Worm (Caenorhabditis elegans): ENCODE measurements around the gene Y43C5A.4.
A peak's percentile ranks its signal among the peaks of the same experiment; 100 is the strongest.

Gene Y43C5A.4

DNA sequence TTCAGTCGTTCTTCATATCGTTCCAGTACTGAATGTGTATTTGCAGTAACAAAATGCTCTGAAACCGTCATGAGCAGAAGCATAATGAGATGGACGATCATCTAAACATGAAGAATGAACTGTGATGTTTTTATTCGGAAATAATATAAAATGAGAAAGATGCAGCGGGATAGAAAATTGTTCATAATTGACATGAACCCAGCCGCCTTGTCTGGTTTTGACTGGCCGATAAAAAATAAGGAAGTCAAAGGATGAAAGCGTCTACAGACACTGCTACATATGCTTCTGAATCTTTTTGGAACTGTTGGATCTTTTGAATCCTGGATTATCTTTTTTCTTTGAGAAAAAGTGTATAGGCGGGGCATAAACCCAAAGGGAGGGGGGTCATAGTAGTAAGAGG, 18.3 kb upstream of the Y43C5A.4 start, which contains the start of gene F01G10.9:
TSS of gene F01G10.9 (minus strand) at position 101 of the 400 bp plus-strand sequence.
- TF ChIP-seq hmg-4 (GFP tag; optimal IDR thresholded peaks at IDR 0.05) = no peak
- TF ChIP-seq ceh-36 (tag; optimal IDR thresholded peaks at IDR 0.05) = no peak
- TF ChIP-seq hmbx-1 (tag; optimal IDR thresholded peaks at IDR 0.05) = no peak
- no peak for TF ChIP-seq scrt-1 (GFP tag; IDR thresholded peaks at IDR 0.05)
- no peak for TF ChIP-seq ceh-13 (GFP tag; optimal IDR thresholded peaks at IDR 0.05)
- TF ChIP-seq B0310.2 (tag; optimal IDR thresholded peaks at IDR 0.05) = no peak
- TF ChIP-seq ama-1 (optimal IDR thresholded peaks at IDR 0.05) = no peak
- no peak for TF ChIP-seq pes-1 (GFP tag; IDR thresholded peaks at IDR 0.05)
- no peak for TF ChIP-seq tra-4 (tag; optimal IDR thresholded peaks at IDR 0.05)
- no peak for TF ChIP-seq aly-1 (tag; optimal IDR thresholded peaks at IDR 0.05)
- TF ChIP-seq flt-1 (GFP tag; IDR thresholded peaks at IDR 0.05) = no peak
- TF ChIP-seq tbx-37 (GFP tag; conservative IDR thresholded peaks at IDR 0.05) = no peak
- TF ChIP-seq ets-7 (tag; optimal IDR thresholded peaks at IDR 0.05) = no peak
- no peak for TF ChIP-seq tbx-11 (GFP tag; IDR thresholded peaks at IDR 0.05)
- no peak for TF ChIP-seq F13C5.2 (tag; optimal IDR thresholded peaks at IDR 0.05)
- no peak for TF ChIP-seq sea-1 (GFP tag; conservative IDR thresholded peaks at IDR 0.05)
- TF ChIP-seq hnd-1 (tag; optimal IDR thresholded peaks at IDR 0.05) = no peak

DNA sequence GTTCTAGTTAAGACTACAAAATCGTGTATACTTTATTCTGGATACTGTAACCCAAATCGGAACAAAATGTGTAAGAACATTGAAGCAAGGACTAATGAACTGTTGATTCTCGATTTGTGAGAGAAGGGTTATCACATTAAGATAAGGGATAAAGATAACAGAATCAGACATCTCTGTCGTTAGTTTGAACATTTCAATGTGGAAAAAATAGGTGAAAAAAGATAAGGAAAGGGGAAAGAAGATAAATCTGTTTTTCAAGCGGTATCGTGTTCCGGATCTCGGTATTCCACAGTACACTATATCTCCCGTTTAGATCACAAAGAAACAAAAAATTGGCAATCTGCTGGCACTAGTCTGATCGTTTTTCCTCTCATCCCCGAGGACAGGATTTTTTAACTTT, 16.8 kb upstream of the Y43C5A.4 start:
- TF ChIP-seq ceh-13 (GFP tag; optimal IDR thresholded peaks at IDR 0.05) = no peak
- TF ChIP-seq sea-1 (GFP tag; conservative IDR thresholded peaks at IDR 0.05) = no peak
- TF ChIP-seq scrt-1 (GFP tag; IDR thresholded peaks at IDR 0.05) = no peak
- no peak for TF ChIP-seq hmbx-1 (tag; optimal IDR thresholded peaks at IDR 0.05)
- TF ChIP-seq ama-1 (optimal IDR thresholded peaks at IDR 0.05) = no peak
- no peak for TF ChIP-seq ceh-36 (tag; optimal IDR thresholded peaks at IDR 0.05)
- no peak for TF ChIP-seq F13C5.2 (tag; optimal IDR thresholded peaks at IDR 0.05)
- TF ChIP-seq B0310.2 (tag; optimal IDR thresholded peaks at IDR 0.05) = no peak
- no peak for TF ChIP-seq hmg-4 (GFP tag; optimal IDR thresholded peaks at IDR 0.05)
- TF ChIP-seq ets-7 (tag; optimal IDR thresholded peaks at IDR 0.05) = no peak

DNA sequence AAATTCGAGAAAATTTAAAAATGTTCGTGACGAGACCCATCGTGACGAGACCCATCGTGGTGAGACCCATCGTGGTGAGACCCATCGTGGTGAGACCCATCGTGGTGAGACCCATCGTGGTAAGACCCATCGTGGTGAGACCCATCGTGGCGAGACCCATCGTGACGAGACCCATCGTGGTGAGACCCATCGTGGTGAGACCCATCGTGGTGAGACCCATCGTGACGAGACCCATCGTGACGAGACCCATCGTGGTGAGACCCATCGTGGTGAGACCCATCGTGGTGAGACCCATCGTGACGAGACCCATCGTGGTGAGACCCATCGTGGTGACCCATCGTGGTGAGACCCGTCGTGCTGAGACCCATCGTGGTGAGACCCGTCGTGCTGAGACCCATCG, 14.9 kb upstream of the Y43C5A.4 start:
- TF ChIP-seq flt-1 (GFP tag; IDR thresholded peaks at IDR 0.05) = 0 out of 2 replicates have a peak, but pooled peaks have one; percentile 27

DNA sequence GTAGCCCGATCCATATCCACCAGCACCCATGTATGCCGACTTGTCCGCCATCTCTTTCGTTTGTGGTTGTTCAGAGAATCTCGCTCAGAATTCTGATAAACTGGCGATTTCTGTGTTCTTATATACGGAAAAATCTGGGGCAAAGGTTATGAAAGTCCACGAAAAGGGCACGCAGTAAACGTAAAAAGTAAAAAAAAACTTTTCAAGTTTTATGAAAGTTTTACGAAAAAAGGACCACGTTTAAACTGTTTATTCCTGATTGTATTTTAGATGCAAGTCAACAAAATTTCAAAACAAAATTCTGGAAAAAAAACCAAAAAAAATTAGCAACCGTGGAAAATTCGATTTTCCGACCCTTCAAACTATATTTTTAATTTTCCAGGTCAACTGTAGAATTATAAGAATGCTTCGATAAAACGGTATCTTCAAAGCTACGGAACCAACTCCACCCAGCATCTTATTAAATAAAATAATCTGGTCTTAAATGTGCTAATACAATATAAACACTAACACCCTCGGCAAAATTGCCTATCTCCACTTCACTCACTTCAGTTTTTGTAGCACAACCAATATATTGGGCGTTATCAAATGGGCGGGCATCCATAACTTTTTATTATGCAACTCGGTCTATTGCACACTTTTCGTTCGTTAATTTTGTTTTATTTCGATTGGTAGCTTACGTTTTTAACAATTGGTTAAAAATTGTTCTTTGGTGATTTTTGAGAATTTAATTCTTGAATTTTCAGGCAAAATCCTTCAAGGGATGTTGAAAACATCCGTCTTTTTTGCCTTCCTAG, 8.5 kb upstream of the Y43C5A.4 start, which contains the start of the genes nspd-7 and Y43C5A.2:
TSS of gene nspd-7 (minus strand) at position 51 of the 797 bp plus-strand sequence.
TSS of gene Y43C5A.2 (plus strand) at position 747 of the 797 bp plus-strand sequence.
- TF ChIP-seq hmg-4 (GFP tag; optimal IDR thresholded peaks at IDR 0.05) (no peak), sea-1 (GFP tag; conservative IDR thresholded peaks at IDR 0.05) (no peak), hnd-1 (tag; optimal IDR thresholded peaks at IDR 0.05) (no peak), F13C5.2 (tag; optimal IDR thresholded peaks at IDR 0.05) (no peak), ets-7 (tag; optimal IDR thresholded peaks at IDR 0.05) (no peak), hmbx-1 (tag; optimal IDR thresholded peaks at IDR 0.05) (no peak)

ce11 chrIV:10273360-10273759, 4.5 kb upstream of the Y43C5A.4 start:
- TF ChIP-seq B0310.2 (tag; optimal IDR thresholded peaks at IDR 0.05) (no peak), F13C5.2 (tag; optimal IDR thresholded peaks at IDR 0.05) (no peak), scrt-1 (GFP tag; IDR thresholded peaks at IDR 0.05) (no peak), sea-1 (GFP tag; conservative IDR thresholded peaks at IDR 0.05) (no peak), tbx-37 (GFP tag; conservative IDR thresholded peaks at IDR 0.05) (no peak), hnd-1 (tag; optimal IDR thresholded peaks at IDR 0.05) (no peak), ets-7 (tag; optimal IDR thresholded peaks at IDR 0.05) (no peak), tra-4 (tag; optimal IDR thresholded peaks at IDR 0.05) (no peak), ama-1 (optimal IDR thresholded peaks at IDR 0.05) (no peak), ceh-36 (tag; optimal IDR thresholded peaks at IDR 0.05) (no peak), aly-1 (tag; optimal IDR thresholded peaks at IDR 0.05) (no peak), hmg-4 (GFP tag; optimal IDR thresholded peaks at IDR 0.05) (no peak), pes-1 (GFP tag; IDR thresholded peaks at IDR 0.05) (no peak)

- TF ChIP-seq aly-1 (tag; optimal IDR thresholded peaks at IDR 0.05) = no peak
- no peak for TF ChIP-seq scrt-1 (GFP tag; IDR thresholded peaks at IDR 0.05)
- TF ChIP-seq flt-1 (GFP tag; IDR thresholded peaks at IDR 0.05) = no peak
- no peak for TF ChIP-seq hmbx-1 (tag; optimal IDR thresholded peaks at IDR 0.05)
- TF ChIP-seq ceh-13 (GFP tag; optimal IDR thresholded peaks at IDR 0.05) = no peak
- TF ChIP-seq sea-1 (GFP tag; conservative IDR thresholded peaks at IDR 0.05) = no peak
- TF ChIP-seq tra-4 (tag; optimal IDR thresholded peaks at IDR 0.05) = no peak
- TF ChIP-seq hmg-4 (GFP tag; optimal IDR thresholded peaks at IDR 0.05) = no peak
- no peak for TF ChIP-seq tbx-11 (GFP tag; IDR thresholded peaks at IDR 0.05)
- no peak for TF ChIP-seq B0310.2 (tag; optimal IDR thresholded peaks at IDR 0.05)
- no peak for TF ChIP-seq ets-7 (tag; optimal IDR thresholded peaks at IDR 0.05)
- TF ChIP-seq hnd-1 (tag; optimal IDR thresholded peaks at IDR 0.05) = no peak
- TF ChIP-seq pes-1 (GFP tag; IDR thresholded peaks at IDR 0.05) = no peak
- TF ChIP-seq ceh-36 (tag; optimal IDR thresholded peaks at IDR 0.05) = no peak
- no peak for TF ChIP-seq ama-1 (optimal IDR thresholded peaks at IDR 0.05)
- TF ChIP-seq F13C5.2 (tag; optimal IDR thresholded peaks at IDR 0.05) = no peak
- no peak for TF ChIP-seq tbx-37 (GFP tag; conservative IDR thresholded peaks at IDR 0.05)
Measured at ce11 chrIV:10273781-10274313, 4.0 kb upstream of the Y43C5A.4 start, which contains the start of gene Y43C5A.3. TSS of gene Y43C5A.3 (plus strand) at chrIV:10274036.

DNA sequence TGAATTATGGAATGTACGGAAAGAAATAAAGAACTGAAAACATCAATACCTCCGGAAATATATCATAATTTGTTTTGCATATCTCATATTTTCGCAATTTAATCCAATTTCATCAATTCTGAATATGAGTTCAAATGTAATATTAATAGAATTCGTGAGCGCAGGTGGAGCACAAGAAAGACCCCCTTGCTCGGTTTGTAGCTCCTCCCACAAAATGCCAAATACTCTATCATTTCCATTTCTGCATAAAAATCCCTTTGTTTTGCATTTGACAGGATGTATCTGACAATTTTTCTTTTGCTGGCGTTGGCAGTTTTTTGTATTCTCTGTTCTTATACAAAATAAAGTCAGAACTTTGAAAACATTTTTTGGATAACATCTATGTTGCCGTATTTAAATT, 2.8 kb upstream of the Y43C5A.4 start:
- TF ChIP-seq flt-1 (GFP tag; IDR thresholded peaks at IDR 0.05) = no peak
- no peak for TF ChIP-seq hnd-1 (tag; optimal IDR thresholded peaks at IDR 0.05)
- TF ChIP-seq F13C5.2 (tag; optimal IDR thresholded peaks at IDR 0.05) = no peak
- no peak for TF ChIP-seq sea-1 (GFP tag; conservative IDR thresholded peaks at IDR 0.05)
- TF ChIP-seq tbx-37 (GFP tag; conservative IDR thresholded peaks at IDR 0.05) = no peak
- TF ChIP-seq hmbx-1 (tag; optimal IDR thresholded peaks at IDR 0.05) = no peak
- no peak for TF ChIP-seq scrt-1 (GFP tag; IDR thresholded peaks at IDR 0.05)
- no peak for TF ChIP-seq tra-4 (tag; optimal IDR thresholded peaks at IDR 0.05)
- no peak for TF ChIP-seq hmg-4 (GFP tag; optimal IDR thresholded peaks at IDR 0.05)
- TF ChIP-seq pes-1 (GFP tag; IDR thresholded peaks at IDR 0.05) = no peak
- no peak for TF ChIP-seq ceh-13 (GFP tag; optimal IDR thresholded peaks at IDR 0.05)
- no peak for TF ChIP-seq tbx-11 (GFP tag; IDR thresholded peaks at IDR 0.05)
- no peak for TF ChIP-seq ets-7 (tag; optimal IDR thresholded peaks at IDR 0.05)
